Fruit fly (Drosophila melanogaster) whole organism, embryonic: Measurements from ENCODE around the gene CG13995.

ENCODE experiments used
- Blimp-1 ChIP-seq: fragments of 200-800 bp; sonication (Bioruptor generic); optimal IDR thresholded peaks from 3 replicates; lab custom pipeline; 2018; ENCODE audit warnings: missing biosample characterization, missing genetic modification characterization, mild to moderate bottlenecking, moderate library complexity, missing genetic modification reagents
- CG10654 ChIP-seq: fragments of 200-800 bp; sonication (Bioruptor generic); optimal IDR thresholded peaks from 2 replicates; lab custom pipeline; 2016; ENCODE audit warnings: missing biosample characterization, missing genetic modification characterization
- CG13287 ChIP-seq: fragments of 200-800 bp; sonication (Bioruptor generic); IDR thresholded peaks from 2 replicates; pipeline ENCODE4 v1.3.6; 2022; ENCODE audit warnings: missing biosample characterization, missing genetic modification characterization; ENCODE audit not compliant: partially characterized antibody
- CG13775 ChIP-seq: fragments of 200-800 bp; sonication (Bioruptor generic); optimal IDR thresholded peaks from 3 replicates; lab custom pipeline; 2017; ENCODE audit warnings: missing biosample characterization, mild to moderate bottlenecking, missing genetic modification characterization
- CG14014 ChIP-seq: fragments of 200-800 bp; sonication (Bioruptor generic); IDR thresholded peaks from 2 replicates; pipeline ENCODE4 v1.3.6; 2022; ENCODE audit warnings: missing biosample characterization, missing genetic modification characterization
- CG15696 ChIP-seq: fragments of 200-800 bp; sonication (Bioruptor generic); optimal IDR thresholded peaks from 2 replicates; lab custom pipeline; 2019; ENCODE audit warnings: missing biosample characterization, mild to moderate bottlenecking, missing genetic modification characterization, moderate library complexity
- CG16815 ChIP-seq: fragments of 200-800 bp; sonication (Bioruptor generic); optimal IDR thresholded peaks from 3 replicates; lab custom pipeline; 2017; ENCODE audit warnings: missing biosample characterization, mild to moderate bottlenecking, missing genetic modification characterization
- CG17568 ChIP-seq: fragments of 200-800 bp; sonication (Bioruptor generic); optimal IDR thresholded peaks from 2 replicates; lab custom pipeline; 2018; ENCODE audit warnings: missing biosample characterization, mild to moderate bottlenecking, missing genetic modification characterization, moderate library complexity
- CG17802 ChIP-seq: fragments of 200-800 bp; sonication (Bioruptor generic); optimal IDR thresholded peaks from 2 replicates; lab custom pipeline; 2018; ENCODE audit warnings: missing biosample characterization, mild to moderate bottlenecking, missing genetic modification characterization, moderate library complexity
- CG17829 ChIP-seq: fragments of 200-800 bp; optimal IDR thresholded peaks from 2 replicates; lab custom pipeline; 2019; ENCODE audit warnings: missing biosample characterization, mild to moderate bottlenecking, missing genetic modification characterization, moderate library complexity
- CG2129 ChIP-seq: fragments of 200-800 bp; sonication (Bioruptor generic); IDR thresholded peaks from 2 replicates; pipeline ENCODE4 v1.3.6; 2022; ENCODE audit warnings: missing biosample characterization, missing genetic modification characterization; ENCODE audit not compliant: partially characterized antibody
- CG3407 ChIP-seq: fragments of 200-800 bp; sonication (Bioruptor generic); optimal IDR thresholded peaks from 2 replicates; lab custom pipeline; 2018; ENCODE audit warnings: missing biosample characterization, mild to moderate bottlenecking, missing genetic modification characterization
- CG5245 ChIP-seq: fragments of 200-800 bp; sonication (Bioruptor generic); optimal IDR thresholded peaks from 3 replicates; lab custom pipeline; 2016; ENCODE audit warnings: missing biosample characterization, missing genetic modification characterization
- CG5953 ChIP-seq: fragments of 200-800 bp; sonication (Bioruptor generic); IDR thresholded peaks from 2 replicates; pipeline ENCODE4 v1.3.6; 2022; ENCODE audit warnings: missing biosample characterization, missing genetic modification characterization
- CG6272 ChIP-seq: fragments of 200-800 bp; sonication (Bioruptor generic); IDR thresholded peaks from 2 replicates; pipeline ENCODE4 v1.3.6; 2022; ENCODE audit warnings: missing biosample characterization, missing genetic modification characterization
- CG6654 ChIP-seq: fragments of 200-800 bp; sonication (Bioruptor generic); optimal IDR thresholded peaks from 2 replicates; lab custom pipeline; 2017; ENCODE audit warnings: missing biosample characterization, mild to moderate bottlenecking, missing genetic modification characterization
- CG8089 ChIP-seq: fragments of 200-800 bp; sonication (Bioruptor generic); optimal IDR thresholded peaks from 3 replicates; lab custom pipeline; 2016; ENCODE audit warnings: missing biosample characterization, missing genetic modification characterization
- CkIIα-i1 ChIP-seq: fragments of 200-800 bp; sonication (Bioruptor generic); IDR thresholded peaks from 2 replicates; pipeline ENCODE4 v1.3.6; 2022; ENCODE audit warnings: missing biosample characterization, missing genetic modification characterization
- Drgx ChIP-seq: fragments of 200-800 bp; sonication (Bioruptor generic); IDR thresholded peaks from 2 replicates; pipeline ENCODE4 v1.3.6; 2022; ENCODE audit warnings: missing biosample characterization, missing genetic modification characterization
- HLHmδ ChIP-seq: fragments of 200-800 bp; sonication (Bioruptor generic); optimal IDR thresholded peaks from 2 replicates; lab custom pipeline; 2018; ENCODE audit warnings: missing biosample characterization, mild to moderate bottlenecking, missing genetic modification characterization, moderate library complexity
- HmgD ChIP-seq: fragments of 200-800 bp; sonication (Bioruptor generic); optimal IDR thresholded peaks from 3 replicates; lab custom pipeline; 2016; ENCODE audit warnings: missing biosample characterization, missing genetic modification characterization
- Hmx ChIP-seq: fragments of 200-800 bp; sonication (Bioruptor generic); optimal IDR thresholded peaks from 2 replicates; lab custom pipeline; 2016; ENCODE audit warnings: missing biosample characterization, missing genetic modification characterization
- Hr39 ChIP-seq: fragments of >200 bp; optimal IDR thresholded peaks from 2 replicates; lab custom pipeline; 2017
- Lhr ChIP-seq: fragments of 200-800 bp; sonication (Bioruptor generic); optimal IDR thresholded peaks from 3 replicates; lab custom pipeline; 2017; ENCODE audit warnings: mild to moderate bottlenecking, missing biosample characterization, missing genetic modification reagents, missing genetic modification characterization
- Mes4 ChIP-seq: fragments of 200-800 bp; sonication (Bioruptor generic); optimal IDR thresholded peaks from 2 replicates; lab custom pipeline; 2016; ENCODE audit warnings: missing biosample characterization, missing genetic modification characterization
- NFAT ChIP-seq: fragments of 200-800 bp; sonication (Bioruptor generic); IDR thresholded peaks from 2 replicates; pipeline ENCODE4 v1.3.6; 2022; ENCODE audit warnings: missing biosample characterization, missing genetic modification characterization
- Poxn ChIP-seq: fragments of 200-800 bp; sonication (Bioruptor generic); IDR thresholded peaks from 2 replicates; pipeline ENCODE4 v1.3.6; 2022; ENCODE audit warnings: missing biosample characterization, missing genetic modification characterization
- ab ChIP-seq: fragments of 200-800 bp; sonication (Bioruptor generic); optimal IDR thresholded peaks from 2 replicates; lab custom pipeline; 2016; ENCODE audit warnings: missing biosample characterization, missing genetic modification characterization
- al ChIP-seq: fragments of 200-800 bp; sonication (Bioruptor generic); IDR thresholded peaks from 2 replicates; pipeline ENCODE4 v1.3.6; 2022; ENCODE audit warnings: missing biosample characterization, missing genetic modification characterization
- bowl ChIP-seq: fragments of 200-800 bp; sonication (Bioruptor generic); IDR thresholded peaks from 2 replicates; pipeline ENCODE4 v1.3.6; 2022; ENCODE audit warnings: missing biosample characterization, missing genetic modification characterization
- btn ChIP-seq: fragments of 200-800 bp; sonication (Bioruptor generic); optimal IDR thresholded peaks from 2 replicates; lab custom pipeline; 2016; ENCODE audit warnings: missing biosample characterization, missing genetic modification characterization
- chm ChIP-seq: fragments of 200-800 bp; sonication (Bioruptor generic); IDR thresholded peaks from 2 replicates; pipeline ENCODE4 v1.3.6; 2022; ENCODE audit warnings: missing biosample characterization, missing genetic modification characterization
- dpn ChIP-seq, 2 experiments: fragments of 200-800 bp; sonication (Bioruptor generic); optimal IDR thresholded peaks; 3 replicates each; lab custom pipeline; 2016; ENCODE audit warnings: missing biosample characterization in 2 of 2, missing genetic modification characterization in 2 of 2
- gcm ChIP-seq: fragments of 200-800 bp; sonication (Bioruptor generic); optimal IDR thresholded peaks from 2 replicates; lab custom pipeline; 2019; ENCODE audit warnings: missing biosample characterization, mild to moderate bottlenecking, missing genetic modification characterization, moderate library complexity
- grn ChIP-seq: fragments of 200-800 bp; sonication (Bioruptor generic); optimal IDR thresholded peaks from 3 replicates; lab custom pipeline; 2017; ENCODE audit warnings: missing biosample characterization, missing genetic modification characterization
- hth ChIP-seq: fragments of >200 bp; optimal IDR thresholded peaks from 2 replicates; lab custom pipeline; 2017; ENCODE audit warnings: inconsistent platforms
- inv ChIP-seq: fragments of 200-800 bp; sonication (Bioruptor generic); IDR thresholded peaks from 2 replicates; pipeline ENCODE4 v1.3.6; 2022; ENCODE audit warnings: missing biosample characterization, missing genetic modification characterization; ENCODE audit not compliant: partially characterized antibody
- lov ChIP-seq, 2 experiments: fragments of 200-800 bp in 1 of 2; fragments of >200 bp in 1 of 2; sonication (Bioruptor generic) in 1 of 2; IDR thresholded peaks in 1 of 2; optimal IDR thresholded peaks in 1 of 2; 2 replicates in 1 of 2; 3 replicates in 1 of 2; pipeline versions ENCODE4 v1.3.6 to Lab custom; 2017 to 2022; ENCODE audit warnings: missing biosample characterization in 1 of 2, missing genetic modification characterization in 1 of 2
- nom ChIP-seq: fragments of 200-800 bp; sonication (Bioruptor generic); optimal IDR thresholded peaks from 2 replicates; lab custom pipeline; 2017; ENCODE audit warnings: missing biosample characterization, missing genetic modification characterization, mild to moderate bottlenecking, moderate library complexity, missing genetic modification reagents
- odd ChIP-seq: fragments of 200-800 bp; sonication (Bioruptor generic); optimal IDR thresholded peaks from 2 replicates; lab custom pipeline; 2017; ENCODE audit warnings: missing biosample characterization, mild to moderate bottlenecking, missing genetic modification characterization
- pb ChIP-seq: fragments of 200-800 bp; sonication (Bioruptor generic); optimal IDR thresholded peaks from 3 replicates; lab custom pipeline; 2016; ENCODE audit warnings: missing biosample characterization, missing genetic modification characterization
- ro ChIP-seq: fragments of 200-800 bp; sonication (Bioruptor generic); IDR thresholded peaks from 2 replicates; pipeline ENCODE4 v1.3.6; 2022; ENCODE audit warnings: missing biosample characterization, missing genetic modification characterization
- schlank ChIP-seq: fragments of 200-800 bp; sonication (Bioruptor generic); optimal IDR thresholded peaks from 2 replicates; lab custom pipeline; 2018; ENCODE audit warnings: missing biosample characterization, mild to moderate bottlenecking, missing genetic modification characterization
- seq ChIP-seq: fragments of 200-800 bp; sonication (Bioruptor generic); IDR thresholded peaks from 2 replicates; pipeline ENCODE4 v1.3.6; 2022; ENCODE audit warnings: missing biosample characterization, missing genetic modification characterization
- shn ChIP-seq: fragments of 200-800 bp; sonication (Bioruptor generic); optimal IDR thresholded peaks from 3 replicates; lab custom pipeline; 2016; ENCODE audit warnings: missing biosample characterization, missing genetic modification characterization
- toy ChIP-seq: fragments of 200-800 bp; sonication (Bioruptor generic); IDR thresholded peaks from 2 replicates; pipeline ENCODE4 v1.3.6; 2022; ENCODE audit warnings: missing biosample characterization, missing genetic modification characterization
- usp ChIP-seq: fragments of >200 bp; optimal IDR thresholded peaks from 2 replicates; lab custom pipeline; 2017; ENCODE audit warnings: missing biosample characterization, missing genetic modification characterization
- vnd ChIP-seq: fragments of 200-800 bp; sonication (Bioruptor generic); IDR thresholded peaks from 3 replicates; pipeline ENCODE4 v1.3.6; 2022; ENCODE audit warnings: missing biosample characterization, missing genetic modification characterization; ENCODE audit not compliant: partially characterized antibody
- yki ChIP-seq: fragments of >200 bp; optimal IDR thresholded peaks from 3 replicates; lab custom pipeline; 2018
- zen ChIP-seq: fragments of 200-800 bp; sonication (Bioruptor generic); optimal IDR thresholded peaks from 3 replicates; lab custom pipeline; 2018; ENCODE audit warnings: missing biosample characterization, mild to moderate bottlenecking, missing genetic modification characterization, moderate library complexity

CG13995 gene

dm6 chr2L:6045972-6046718 lies 8.0 kb upstream of the CG13995 start, which contains the start of gene Pfas (continued):
- TF ChIP-seq usp (GFP tag; lab: Kevin White, UChicago) (no peak), seq (no peak), zen (tag; lab: Kevin White, UChicago) (no peak), dpn (GFP tag; optimal IDR thresholded peaks at IDR 0.05; lab: Kevin White, UChicago) (peak; percentile 58 to 70), CG5245 (no peak), nom (GFP tag; lab: Kevin White, UChicago) (no peak), CG17829 (peak; percentile 19), CG6272 (GFP tag; lab: Robert Waterston, UW) (no peak), lov (optimal IDR thresholded peaks at IDR 0.05; lab: Kevin White, UChicago) (no peak), lov (GFP tag; IDR thresholded peaks at IDR 0.05; lab: Robert Waterston, UW) (no peak), toy (no peak), chm (GFP tag; lab: Robert Waterston, UW) (peak; percentile 38; the same call in 1 of the 2 replicates), btn (GFP tag; lab: Kevin White, UChicago) (no peak), Hr39 (lab: Kevin White, UChicago) (no peak), CG17568 (GFP tag; lab: Kevin White, UChicago) (no peak), CG17802 (tag; lab: Kevin White, UChicago) (no peak), CG2129 (no peak), bowl (GFP tag; lab: Robert Waterston, UW) (no peak), hth (lab: Kevin White, UChicago) (no peak), HmgD (GFP tag; lab: Kevin White, UChicago) (peak; percentile 26), grn (GFP tag; lab: Kevin White, UChicago) (no peak), CG5953 (GFP tag; lab: Robert Waterston, UW) (no peak), schlank (tag; lab: Kevin White, UChicago) (peak; percentile 45), vnd (GFP tag; lab: Robert Waterston, UW) (no peak), yki (no peak), ab (GFP tag; lab: Kevin White, UChicago) (no peak), CG3407 (GFP tag; lab: Kevin White, UChicago) (peak; percentile 6), CG16815 (GFP tag; lab: Kevin White, UChicago) (no peak), ro (GFP tag; lab: Robert Waterston, UW) (no peak), CG10654 (GFP tag; lab: Kevin White, UChicago) (peak; percentile 30), Poxn (GFP tag; lab: Robert Waterston, UW) (no peak), CG13775 (GFP tag; lab: Kevin White, UChicago) (no peak), CkIIα-i1 (GFP tag; lab: Robert Waterston, UW) (no peak), al (GFP tag; lab: Robert Waterston, UW) (0 out of 2 replicates have a peak, but pooled peaks have one; percentile 31), Hmx (GFP tag; lab: Kevin White, UChicago) (no peak), gcm (GFP tag; lab: Kevin White, UChicago) (no peak), CG8089 (GFP tag; lab: Kevin White, UChicago) (no peak), CG15696 (tag; lab: Kevin White, UChicago) (no peak), Mes4 (GFP tag; lab: Kevin White, UChicago) (no peak), HLHmδ (GFP tag; lab: Kevin White, UChicago) (no peak), pb (peak; percentile 38), Drgx (GFP tag; lab: Robert Waterston, UW) (0 out of 2 replicates have a peak, but pooled peaks have one; percentile 26), CG13287 (no peak), Blimp-1 (GFP tag; lab: Kevin White, UChicago) (peak; percentile 62), odd (no peak), CG14014 (GFP tag; lab: Robert Waterston, UW) (peak; percentile 42; the same call in 1 of the 2 replicates), NFAT (GFP tag; lab: Robert Waterston, UW) (peak; percentile 54; the same call in 1 of the 2 replicates), shn (GFP tag; lab: Kevin White, UChicago) (peak; percentile 44), CG6654 (peak; percentile 70), inv (no peak), Lhr (GFP tag; lab: Kevin White, UChicago) (no peak)
